Worm (Caenorhabditis elegans) whole organism, L2 larva: Measurements from ENCODE around the gene dhgd-1.

Experiments used
- R02D3.7 ChIP-seq: fragments of 150-350 bp; optimal IDR thresholded peaks from 2 replicates; lab custom pipeline; 2014; ENCODE audit warnings: missing biosample characterization, missing genetic modification characterization
- aly-2 ChIP-seq: fragments of 150-350 bp; optimal IDR thresholded peaks from 2 replicates; lab custom pipeline; 2014; ENCODE audit warnings: missing biosample characterization, missing genetic modification characterization
- elt-1 ChIP-seq: fragments of 150-350 bp; optimal IDR thresholded peaks from 2 replicates; lab custom pipeline; 2014; ENCODE audit warnings: missing biosample characterization, missing genetic modification characterization
- lin-13 ChIP-seq: fragments of 150-350 bp; optimal IDR thresholded peaks from 2 replicates; lab custom pipeline; 2014; ENCODE audit warnings: missing biosample characterization, missing genetic modification reagents, missing genetic modification characterization
- lsy-2 ChIP-seq, 2 experiments: fragments of 150-350 bp in 1 of 2; sonication (generic microtip) in 1 of 2; optimal IDR thresholded peaks; 2 replicates each; lab custom pipeline; 2014 to 2017; ENCODE audit warnings: missing biosample characterization in 2 of 2, missing genetic modification characterization in 2 of 2
- mdl-1 ChIP-seq, 2 experiments: fragments of 150-350 bp in 1 of 2; sonication (generic microtip) in 1 of 2; optimal IDR thresholded peaks; 2 replicates each; lab custom pipeline; 2017; ENCODE audit warnings: missing biosample characterization in 2 of 2, missing genetic modification characterization in 2 of 2
- nhr-10 ChIP-seq: sonication (generic microtip); optimal IDR thresholded peaks from 2 replicates; lab custom pipeline; 2017; ENCODE audit warnings: missing biosample characterization, missing genetic modification characterization
- nhr-12 ChIP-seq: fragments of 150-350 bp; optimal IDR thresholded peaks from 2 replicates; lab custom pipeline; 2014; ENCODE audit warnings: missing biosample characterization, missing genetic modification characterization
- nhr-237 ChIP-seq: fragments of 150-350 bp; optimal IDR thresholded peaks from 2 replicates; lab custom pipeline; 2014; ENCODE audit warnings: missing biosample characterization, missing genetic modification characterization
- snpc-4 ChIP-seq: fragments of 150-350 bp; optimal IDR thresholded peaks from 2 replicates; lab custom pipeline; 2014; ENCODE audit warnings: missing biosample characterization, missing genetic modification characterization
- unc-39 ChIP-seq: fragments of 150-350 bp; optimal IDR thresholded peaks from 2 replicates; lab custom pipeline; 2014; ENCODE audit warnings: missing biosample characterization, missing genetic modification characterization
- zag-1 ChIP-seq: fragments of 150-350 bp; optimal IDR thresholded peaks from 2 replicates; lab custom pipeline; 2014; ENCODE audit warnings: missing biosample characterization, missing genetic modification characterization
- ztf-11 ChIP-seq: sonication (generic microtip); optimal IDR thresholded peaks from 2 replicates; lab custom pipeline; 2017; ENCODE audit warnings: missing biosample characterization, missing genetic modification characterization

DNA sequence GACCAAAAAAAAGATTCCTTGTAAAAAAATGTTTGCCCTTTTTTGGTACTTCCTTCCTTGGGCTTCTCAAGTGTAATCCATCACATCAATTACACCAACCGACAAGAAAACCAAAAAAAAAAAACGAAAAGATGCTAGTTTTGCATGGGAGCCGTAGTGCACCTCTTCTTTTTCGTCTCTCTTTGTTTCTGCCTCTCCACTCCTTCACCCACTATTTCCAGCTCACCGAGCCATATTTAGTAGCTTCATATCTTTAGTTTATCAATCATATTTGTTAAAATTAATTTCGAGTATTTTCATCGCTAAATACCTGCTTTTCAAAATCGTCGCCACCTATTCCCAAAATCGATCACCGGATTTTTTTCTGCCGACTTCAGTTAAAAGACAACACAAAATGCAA is 48.8 kb upstream of the dhgd-1 start, which contains the start of gene F07A11.4:
- TF ChIP-seq snpc-4 (tag; lab: Kevin White, UChicago), result no peak
- TF ChIP-seq zag-1, result no peak
- TF ChIP-seq ztf-11 (tag; lab: Kevin White, UChicago), result no peak
- TF ChIP-seq nhr-12 (tag; lab: Kevin White, UChicago), result no peak
- no peak for TF ChIP-seq aly-2 (tag; lab: Kevin White, UChicago)
- TF ChIP-seq unc-39 (tag; lab: Kevin White, UChicago), result no peak
- no peak for TF ChIP-seq R02D3.7 (tag; lab: Kevin White, UChicago)
- TF ChIP-seq lsy-2 (tag; optimal IDR thresholded peaks at IDR 0.05; lab: Kevin White, UChicago), result no peak
- TF ChIP-seq nhr-10, result no peak
- TF ChIP-seq mdl-1 (tag; optimal IDR thresholded peaks at IDR 0.05; lab: Kevin White, UChicago), result no peak
- TF ChIP-seq nhr-237 (tag; lab: Kevin White, UChicago), result no peak
- no peak for TF ChIP-seq lin-13
- no peak for TF ChIP-seq elt-1
